Worm (Caenorhabditis elegans) whole organism, late embryonic: ENCODE measurements around the gene Y116A8C.29.
"Not testable (repeated sequence)": the region's sequence is repeated elsewhere in the genome, so short reads cannot be mapped to it uniquely, and the experiment has no call there.

Experiments
- C08G9.2 ChIP-seq: sonication (generic microtip); optimal IDR thresholded peaks from 2 replicates; lab custom pipeline; 2016; ENCODE audit warnings: mild to moderate bottlenecking, missing genetic modification characterization, moderate library complexity, missing compliant biosample characterization
- C38D4.7 ChIP-seq: fragments of 200-800 bp; sonication (Bioruptor generic); optimal IDR thresholded peaks from 2 replicates; lab custom pipeline; 2018; ENCODE audit warnings: mild to moderate bottlenecking, missing genetic modification characterization, moderate library complexity, missing compliant biosample characterization
- F13H6.1 ChIP-seq: sonication (generic microtip); optimal IDR thresholded peaks from 2 replicates; lab custom pipeline; 2016; ENCODE audit warnings: missing genetic modification characterization, missing compliant biosample characterization
- K02D7.2 ChIP-seq: sonication (generic microtip); optimal IDR thresholded peaks from 2 replicates; lab custom pipeline; 2017; ENCODE audit warnings: mild to moderate bottlenecking, missing genetic modification characterization, missing compliant biosample characterization
- K09A11.1 ChIP-seq: sonication (generic microtip); optimal IDR thresholded peaks from 2 replicates; lab custom pipeline; 2017; ENCODE audit warnings: antibody characterized with exemption, mild to moderate bottlenecking, missing genetic modification characterization, missing compliant biosample characterization; ENCODE audit not compliant: insufficient read depth
- T23F11.4 ChIP-seq: fragments of 200-800 bp; sonication (Bioruptor generic); optimal IDR thresholded peaks from 2 replicates; lab custom pipeline; 2018; ENCODE audit warnings: mild to moderate bottlenecking, missing genetic modification characterization, missing compliant biosample characterization
- ahr-1 ChIP-seq: sonication (generic microtip); optimal IDR thresholded peaks from 2 replicates; lab custom pipeline; 2016; ENCODE audit warnings: missing genetic modification characterization, missing compliant biosample characterization
- ama-1 ChIP-seq: fragments of 150-350 bp; optimal IDR thresholded peaks from 2 replicates; lab custom pipeline; 2014
- ceh-19 ChIP-seq: fragments of 200-800 bp; sonication (Bioruptor generic); optimal IDR thresholded peaks from 2 replicates; lab custom pipeline; 2018; ENCODE audit warnings: mild to moderate bottlenecking, missing genetic modification characterization, missing compliant biosample characterization
- ceh-22 ChIP-seq: sonication (generic microtip); optimal IDR thresholded peaks from 2 replicates; lab custom pipeline; 2017; ENCODE audit warnings: missing biosample characterization, missing genetic modification characterization
- ceh-30 ChIP-seq: fragments of 150-350 bp; optimal IDR thresholded peaks from 2 replicates; lab custom pipeline; 2014; ENCODE audit warnings: missing biosample characterization, missing genetic modification characterization
- ceh-31 ChIP-seq: sonication (generic microtip); optimal IDR thresholded peaks from 2 replicates; lab custom pipeline; 2016; ENCODE audit warnings: missing genetic modification characterization, missing compliant biosample characterization
- che-1 ChIP-seq: sonication (generic microtip); optimal IDR thresholded peaks from 2 replicates; lab custom pipeline; 2016; ENCODE audit warnings: mild to moderate bottlenecking, missing genetic modification characterization, missing compliant biosample characterization
- elt-2 ChIP-seq: sonication (generic microtip); optimal IDR thresholded peaks from 2 replicates; lab custom pipeline; 2016; ENCODE audit warnings: missing genetic modification reagents, missing genetic modification characterization, missing compliant biosample characterization
- ets-4 ChIP-seq: sonication (generic microtip); optimal IDR thresholded peaks from 2 replicates; lab custom pipeline; 2016; ENCODE audit warnings: missing genetic modification characterization, missing compliant biosample characterization
- fax-1 ChIP-seq: sonication (generic microtip); optimal IDR thresholded peaks from 2 replicates; lab custom pipeline; 2016; ENCODE audit warnings: missing genotype, missing genetic modification characterization, missing compliant biosample characterization
- fkh-10 ChIP-seq: fragments of 150-350 bp; optimal IDR thresholded peaks from 2 replicates; lab custom pipeline; 2014; ENCODE audit warnings: missing biosample characterization, missing genetic modification reagents, missing genetic modification characterization
- fkh-6 ChIP-seq: sonication (generic microtip); optimal IDR thresholded peaks from 2 replicates; lab custom pipeline; 2016; ENCODE audit warnings: missing genetic modification characterization, missing compliant biosample characterization
- hlh-13 ChIP-seq: fragments of 200-800 bp; sonication (Bioruptor generic); optimal IDR thresholded peaks from 2 replicates; lab custom pipeline; 2018; ENCODE audit warnings: mild to moderate bottlenecking, missing genetic modification characterization, missing compliant biosample characterization
- hlh-15 ChIP-seq: sonication (generic microtip); optimal IDR thresholded peaks from 2 replicates; lab custom pipeline; 2016; ENCODE audit warnings: missing genetic modification characterization, missing compliant biosample characterization
- hlh-30 ChIP-seq: sonication (generic microtip); optimal IDR thresholded peaks from 2 replicates; lab custom pipeline; 2017; ENCODE audit warnings: antibody characterized with exemption, missing genetic modification characterization, missing compliant biosample characterization; ENCODE audit not compliant: insufficient read depth
- nfya-1 ChIP-seq: sonication (generic microtip); optimal IDR thresholded peaks from 2 replicates; lab custom pipeline; 2017; ENCODE audit warnings: missing genetic modification characterization, mild to moderate bottlenecking, missing compliant biosample characterization, antibody characterized with exemption, moderate library complexity
- odd-2 ChIP-seq: sonication (generic microtip); optimal IDR thresholded peaks from 2 replicates; lab custom pipeline; 2017; ENCODE audit warnings: antibody characterized with exemption, mild to moderate bottlenecking, missing genetic modification characterization, missing compliant biosample characterization
- pag-3 ChIP-seq: sonication (generic microtip); optimal IDR thresholded peaks from 2 replicates; lab custom pipeline; 2016; ENCODE audit warnings: missing compliant biosample characterization, missing genetic modification characterization, borderline replicate concordance
- pat-9 ChIP-seq: fragments of 200-800 bp; sonication (Bioruptor generic); optimal IDR thresholded peaks from 2 replicates; lab custom pipeline; 2018; ENCODE audit warnings: mild to moderate bottlenecking, missing genetic modification characterization, moderate library complexity, missing compliant biosample characterization
- pha-2 ChIP-seq: sonication (generic microtip); optimal IDR thresholded peaks from 2 replicates; lab custom pipeline; 2017; ENCODE audit warnings: mild to moderate bottlenecking, missing genetic modification characterization, missing compliant biosample characterization
- pros-1 ChIP-seq: fragments of 150-350 bp; optimal IDR thresholded peaks from 2 replicates; lab custom pipeline; 2014; ENCODE audit warnings: missing biosample characterization, missing genetic modification reagents, missing genetic modification characterization
- sox-4 ChIP-seq: sonication (generic microtip); optimal IDR thresholded peaks from 2 replicates; lab custom pipeline; 2017; ENCODE audit warnings: mild to moderate bottlenecking, missing genetic modification characterization, inconsistent platforms, missing compliant biosample characterization
- syd-9 ChIP-seq: sonication (generic microtip); optimal IDR thresholded peaks from 2 replicates; lab custom pipeline; 2016; ENCODE audit warnings: mild to moderate bottlenecking, missing genetic modification characterization, moderate library complexity, missing compliant biosample characterization
- tbx-7 ChIP-seq: sonication (generic microtip); optimal IDR thresholded peaks from 2 replicates; lab custom pipeline; 2016; ENCODE audit warnings: missing genotype, missing genetic modification characterization, missing compliant biosample characterization
- unc-3 ChIP-seq, 2 experiments: fragments of 200-800 bp in 1 of 2; sonication (Bioruptor generic) in 1 of 2; sonication (generic microtip) in 1 of 2; conservative IDR thresholded peaks in 1 of 2; optimal IDR thresholded peaks in 1 of 2; 2 replicates each; pipeline versions ENCODE4 v1.3.6 to Lab custom; 2016 to 2022; ENCODE audit warnings: missing compliant biosample characterization in 2 of 2, missing genetic modification characterization in 2 of 2, missing genetic modification reagents in 1 of 2
- unc-42 ChIP-seq: sonication (generic microtip); optimal IDR thresholded peaks from 2 replicates; lab custom pipeline; 2016; ENCODE audit warnings: missing genotype, missing genetic modification characterization, missing compliant biosample characterization
- unc-55 ChIP-seq: sonication (generic microtip); optimal IDR thresholded peaks from 2 replicates; lab custom pipeline; 2017; ENCODE audit warnings: missing biosample characterization, missing genetic modification reagents, missing genetic modification characterization
- unc-86 ChIP-seq: sonication (generic microtip); optimal IDR thresholded peaks from 2 replicates; lab custom pipeline; 2016; ENCODE audit warnings: missing genetic modification characterization, missing compliant biosample characterization
- ztf-16 ChIP-seq: sonication (generic microtip); optimal IDR thresholded peaks from 2 replicates; lab custom pipeline; 2017; ENCODE audit warnings: missing genetic modification characterization, missing compliant biosample characterization

Y116A8C.29 gene

ce11 chrIV:17058036-17058435 lies 35.8 kb upstream of the Y116A8C.29 start, which contains the start of gene Y116A8C.44:
Gene Y116A8C.44, minus strand, starts transcription at chrIV:17058136.
- TF ChIP-seq ceh-19 (no peak), sox-4 (tag; lab: Kevin White, UChicago) (no peak), hlh-30 (tag; lab: Kevin White, UChicago) (no peak), F13H6.1 (no peak), unc-86 (tag; lab: Kevin White, UChicago) (no peak), pat-9 (no peak)

- TF ChIP-seq sox-4 (tag; lab: Kevin White, UChicago); T23F11.4 (GFP tag; lab: Kevin White, UChicago); pag-3 (tag; lab: Kevin White, UChicago): not testable (repeated sequence)
Measured at ce11 chrIV:17063700-17064099, 30.1 kb upstream of the Y116A8C.29 start, which contains the start of gene Y116A8C.467. Gene Y116A8C.467, minus strand, starts transcription at chrIV:17063800.

ce11 chrIV:17064937-17065336 lies 28.9 kb upstream of the Y116A8C.29 start, which contains the start of gene Y116A8C.465:
Gene Y116A8C.465, plus strand, starts transcription at chrIV:17065237.
- not testable (repeated sequence) for TF ChIP-seq fkh-10 (GFP tag; lab: Kevin White, UChicago); unc-42 (tag; lab: Kevin White, UChicago); unc-3 (GFP tag; conservative IDR thresholded peaks at IDR 0.05; lab: Robert Waterston, UW); unc-3 (tag; optimal IDR thresholded peaks at IDR 0.05; lab: Kevin White, UChicago)

ce11 chrIV:17070791-17071190 lies 23.0 kb upstream of the Y116A8C.29 start, which contains the start of gene Y116A8C.24:
Gene Y116A8C.24, minus strand, starts transcription at chrIV:17070891.
- not testable (repeated sequence) for TF ChIP-seq che-1, odd-2, fax-1 (tag; lab: Kevin White, UChicago)

- no peak for TF ChIP-seq tbx-7 (tag; lab: Kevin White, UChicago)
Measured at ce11 chrIV:17078649-17079048, 15.2 kb upstream of the Y116A8C.29 start, which contains the start of gene Y116A8C.25. Gene Y116A8C.25, minus strand, starts transcription at chrIV:17078749.

ce11 chrIV:17084317-17084716 lies 9.5 kb upstream of the Y116A8C.29 start:
- TF ChIP-seq ahr-1 (tag; lab: Kevin White, UChicago) (no peak), hlh-30 (tag; lab: Kevin White, UChicago) (no peak), pros-1 (tag; lab: Kevin White, UChicago) (no peak), ama-1 (lab: Kevin White, UChicago) (no peak), K02D7.2 (tag; lab: Kevin White, UChicago) (no peak)

ce11 chrIV:17084839-17085238 lies 9.0 kb upstream of the Y116A8C.29 start:
- no peak for TF ChIP-seq C08G9.2
- no peak for TF ChIP-seq ceh-22 (tag; lab: Kevin White, UChicago)
- TF ChIP-seq ets-4 (tag; lab: Kevin White, UChicago), result no peak
- no peak for TF ChIP-seq T23F11.4 (GFP tag; lab: Kevin White, UChicago)
- no peak for TF ChIP-seq ceh-31 (tag; lab: Kevin White, UChicago)

ce11 chrIV:17087384-17088099 lies 6.3 kb upstream of the Y116A8C.29 start, which contains the start of the genes snx-13 and snr-1:
Gene snx-13, minus strand, starts transcription at chrIV:17087438.
Gene snr-1, plus strand, starts transcription at chrIV:17088049.
- TF ChIP-seq hlh-15 (peak; percentile 97), ztf-16 (tag; lab: Kevin White, UChicago) (peak; percentile 96), ceh-30 (tag; lab: Kevin White, UChicago) (no peak), pha-2 (tag; lab: Kevin White, UChicago) (peak; percentile 94), nfya-1 (peak; percentile 47), hlh-13 (GFP tag; lab: Kevin White, UChicago) (peak; percentile 71), pros-1 (tag; lab: Kevin White, UChicago) (no peak), K09A11.1 (no peak), syd-9 (tag; lab: Kevin White, UChicago) (peak; percentile 66), fkh-6 (peak; percentile 42), C38D4.7 (GFP tag; lab: Kevin White, UChicago) (peak; percentile 87), unc-55 (GFP tag; lab: Kevin White, UChicago) (no peak), pag-3 (tag; lab: Kevin White, UChicago) (peak; percentile 88), elt-2 (peak; percentile 99), ceh-19 (peak; percentile 94)
